Worm (Caenorhabditis elegans): ENCODE results near the gene F57C7.4.

DNA sequence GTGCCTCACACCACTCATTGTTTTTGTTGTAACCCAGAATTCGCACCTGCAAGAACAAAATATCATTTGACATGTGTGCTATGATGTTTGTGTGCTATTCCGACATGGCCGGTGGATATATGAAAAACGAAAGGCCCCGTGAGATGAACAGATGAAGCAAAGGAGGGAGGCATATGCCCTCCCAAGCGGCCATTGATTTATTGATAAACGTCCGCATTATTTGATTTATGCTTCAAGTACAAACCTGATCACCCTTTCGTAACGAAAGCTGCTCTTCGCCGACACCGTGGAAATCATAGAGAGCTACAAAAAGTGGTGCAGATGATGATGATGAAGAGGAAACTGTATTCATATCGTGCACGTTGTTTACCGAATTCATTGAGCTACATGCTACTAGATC, 23.0 kb upstream of the F57C7.4 start:
- TF ChIP-seq fkh-10 (GFP tag; optimal IDR thresholded peaks at IDR 0.05) = no peak
- TF ChIP-seq tbx-7 (tag; optimal IDR thresholded peaks at IDR 0.05) = no peak
- no peak for TF ChIP-seq nhr-11 (tag; optimal IDR thresholded peaks at IDR 0.05)
- TF ChIP-seq ets-4 (tag; optimal IDR thresholded peaks at IDR 0.05) = no peak
- TF ChIP-seq pat-9 (tag; optimal IDR thresholded peaks at IDR 0.05) = no peak

All from whole organism, late embryonic.